Fruit fly (Drosophila melanogaster) Kc167 (cell line): ENCODE results near the gene CG13051.

Experiments
- Myc ChIP-seq: fragments of >200 bp; optimal IDR thresholded peaks from 2 replicates; lab custom pipeline; 2017; ENCODE audit warnings: missing external identifiers
- Sin3A ChIP-seq: fragments of >200 bp; optimal IDR thresholded peaks from 2 replicates; lab custom pipeline; 2018; ENCODE audit warnings: missing external identifiers
- psq ChIP-seq: fragments of >200 bp; optimal IDR thresholded peaks from 2 replicates; lab custom pipeline; 2017; ENCODE audit warnings: missing external identifiers

DNA sequence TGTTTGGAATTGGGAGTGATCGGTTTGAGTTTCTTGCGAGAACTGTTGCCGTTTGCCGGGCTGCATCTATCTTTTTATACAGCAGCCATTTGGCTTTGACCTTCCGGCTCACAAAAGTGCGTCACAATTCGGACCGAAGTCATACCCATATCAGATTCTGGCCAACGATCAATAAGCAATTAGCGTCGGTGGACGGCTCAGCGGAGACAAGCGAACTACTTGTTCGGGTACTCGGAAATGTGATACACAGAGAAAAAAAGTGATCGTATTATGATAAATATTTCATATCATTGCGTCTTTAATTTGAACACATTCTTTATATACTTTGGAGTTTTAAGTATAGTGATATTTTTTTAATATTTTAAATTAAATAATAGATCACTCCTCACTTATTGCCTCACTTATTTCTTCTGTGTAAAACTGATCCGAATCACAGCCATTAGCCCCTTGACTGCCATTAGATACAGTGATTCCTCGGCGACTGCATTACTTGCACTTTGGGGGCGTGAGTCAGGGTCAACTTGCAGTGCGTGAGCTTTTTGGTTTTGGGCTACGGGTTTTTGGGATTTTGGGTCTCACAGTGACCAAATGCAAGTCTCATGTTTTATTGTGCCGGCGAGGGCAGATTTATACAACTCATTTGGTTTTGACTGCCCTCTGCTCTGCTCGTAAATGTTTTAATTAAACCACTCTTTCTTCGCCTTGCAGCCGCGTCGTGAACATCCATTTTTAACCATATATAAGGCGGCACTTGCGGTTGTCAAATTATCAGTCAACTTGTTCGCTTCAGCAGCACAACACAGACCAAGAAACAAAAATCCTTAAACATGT, 41.1 kb upstream of the CG13051 start, which contains the start of the genes CG13043 and CG13063:
- TF ChIP-seq Myc (no peak), Sin3A (no peak), psq (lab: Kevin White, UChicago) (no peak)
